Fruit fly (Drosophila melanogaster): ENCODE data around the gene CG43218.

dm6 chr3L:21251381-21251780 lies 6.4 kb upstream of the CG43218 start:
- TF ChIP-seq cnc (optimal IDR thresholded peaks at IDR 0.05) (no peak), kay (GFP tag; ENCODE audit: borderline replicate concordance) (no peak)

Measured in whole organism, adult.